Fruit fly (Drosophila melanogaster) whole organism, embryonic: ENCODE measurements around the gene CG9667.

Experiments
- ATbp ChIP-seq: fragments of 200-800 bp; sonication (Bioruptor generic); optimal IDR thresholded peaks from 2 replicates; lab custom pipeline; 2017; ENCODE audit warnings: missing biosample characterization, mild to moderate bottlenecking, missing genetic modification characterization, missing genetic modification reagents
- Asciz ChIP-seq: fragments of 200-800 bp; sonication (Bioruptor generic); optimal IDR thresholded peaks from 2 replicates; lab custom pipeline; 2017; ENCODE audit warnings: missing biosample characterization, mild to moderate bottlenecking, missing genetic modification characterization, missing genetic modification reagents
- CG13123 ChIP-seq: fragments of 200-800 bp; sonication (Bioruptor generic); optimal IDR thresholded peaks from 2 replicates; lab custom pipeline; 2016; ENCODE audit warnings: missing biosample characterization, missing genetic modification characterization
- CG14014 ChIP-seq: fragments of 200-800 bp; sonication (Bioruptor generic); IDR thresholded peaks from 2 replicates; pipeline ENCODE4 v1.3.6; 2022; ENCODE audit warnings: missing biosample characterization, missing genetic modification characterization
- CG15269 ChIP-seq: fragments of 200-800 bp; sonication (Bioruptor generic); optimal IDR thresholded peaks from 2 replicates; lab custom pipeline; 2018; ENCODE audit warnings: missing biosample characterization, mild to moderate bottlenecking, missing genetic modification characterization, moderate library complexity
- CG15514 ChIP-seq: fragments of 200-800 bp; sonication (Bioruptor generic); optimal IDR thresholded peaks from 3 replicates; lab custom pipeline; 2017; ENCODE audit warnings: missing biosample characterization, missing genetic modification characterization, mild to moderate bottlenecking, moderate library complexity, missing genetic modification reagents
- CG15601 ChIP-seq: fragments of 200-800 bp; sonication (Bioruptor generic); optimal IDR thresholded peaks from 3 replicates; lab custom pipeline; 2019; ENCODE audit warnings: missing biosample characterization, mild to moderate bottlenecking, missing genetic modification characterization, moderate library complexity
- CG1603 ChIP-seq: fragments of 200-800 bp; sonication (Bioruptor generic); optimal IDR thresholded peaks from 2 replicates; lab custom pipeline; 2019; ENCODE audit warnings: missing biosample characterization, mild to moderate bottlenecking, missing genetic modification characterization, moderate library complexity
- CG1647 ChIP-seq: fragments of 200-800 bp; sonication (Bioruptor generic); optimal IDR thresholded peaks from 3 replicates; lab custom pipeline; 2016; ENCODE audit warnings: missing biosample characterization, missing genetic modification characterization
- CG16813 ChIP-seq: fragments of 200-800 bp; sonication (Bioruptor generic); IDR thresholded peaks from 3 replicates; pipeline ENCODE4 v1.3.6; 2022; ENCODE audit warnings: missing biosample characterization, missing genetic modification characterization; ENCODE audit not compliant: partially characterized antibody
- CG1792 ChIP-seq: fragments of 200-800 bp; sonication (Bioruptor generic); optimal IDR thresholded peaks from 2 replicates; lab custom pipeline; 2016; ENCODE audit warnings: missing biosample characterization, missing genetic modification characterization
- CG18599 ChIP-seq: fragments of 200-800 bp; sonication (Bioruptor generic); optimal IDR thresholded peaks from 3 replicates; lab custom pipeline; 2017; ENCODE audit warnings: missing biosample characterization, missing genetic modification characterization, mild to moderate bottlenecking, moderate library complexity, missing genetic modification reagents
- CG3065 ChIP-seq: fragments of 200-800 bp; sonication (Bioruptor generic); optimal IDR thresholded peaks from 2 replicates; lab custom pipeline; 2016; ENCODE audit warnings: missing biosample characterization, missing genetic modification characterization
- CG31365 ChIP-seq: fragments of 200-800 bp; sonication (Bioruptor generic); optimal IDR thresholded peaks from 2 replicates; lab custom pipeline; 2018; ENCODE audit warnings: missing biosample characterization, mild to moderate bottlenecking, missing genetic modification characterization
- CG32532 ChIP-seq: fragments of 200-800 bp; sonication (Bioruptor generic); IDR thresholded peaks from 2 replicates; pipeline ENCODE4 v1.3.6; 2022; ENCODE audit warnings: missing biosample characterization, missing genetic modification characterization
- CG32767 ChIP-seq: fragments of 200-800 bp; sonication (Bioruptor generic); IDR thresholded peaks from 2 replicates; pipeline ENCODE4 v1.3.6; 2022; ENCODE audit warnings: missing biosample characterization, missing genetic modification characterization
- CG33557 ChIP-seq: fragments of 200-800 bp; sonication (Bioruptor generic); optimal IDR thresholded peaks from 2 replicates; lab custom pipeline; 2019; ENCODE audit warnings: missing biosample characterization, mild to moderate bottlenecking, missing genetic modification characterization, moderate library complexity
- CG4328 ChIP-seq: fragments of 200-800 bp; sonication (Bioruptor generic); optimal IDR thresholded peaks from 3 replicates; lab custom pipeline; 2017; ENCODE audit warnings: missing biosample characterization, missing genetic modification reagents, missing genetic modification characterization
- CG4730 ChIP-seq: fragments of 200-800 bp; sonication (Bioruptor generic); IDR thresholded peaks from 2 replicates; pipeline ENCODE4 v1.3.6; 2022; ENCODE audit warnings: missing biosample characterization, missing genetic modification characterization
- CG5180 ChIP-seq: fragments of 200-800 bp; sonication (Bioruptor generic); optimal IDR thresholded peaks from 3 replicates; lab custom pipeline; 2017; ENCODE audit warnings: missing biosample characterization, missing genetic modification characterization, mild to moderate bottlenecking, moderate library complexity, missing genetic modification reagents
- CG5953 ChIP-seq: fragments of 200-800 bp; sonication (Bioruptor generic); IDR thresholded peaks from 2 replicates; pipeline ENCODE4 v1.3.6; 2022; ENCODE audit warnings: missing biosample characterization, missing genetic modification characterization
- CG6683 ChIP-seq: fragments of 200-800 bp; sonication (Bioruptor generic); optimal IDR thresholded peaks from 2 replicates; lab custom pipeline; 2017; ENCODE audit warnings: missing biosample characterization, mild to moderate bottlenecking, missing genetic modification characterization, missing genetic modification reagents
- CG6765 ChIP-seq: fragments of 200-800 bp; sonication (Bioruptor generic); optimal IDR thresholded peaks from 3 replicates; lab custom pipeline; 2017; ENCODE audit warnings: missing biosample characterization, mild to moderate bottlenecking, missing genetic modification characterization
- CG6854 ChIP-seq: fragments of 200-800 bp; sonication (Bioruptor generic); optimal IDR thresholded peaks from 3 replicates; lab custom pipeline; 2017; ENCODE audit warnings: missing biosample characterization, mild to moderate bottlenecking, missing genetic modification characterization
- CG7987 ChIP-seq: fragments of 200-800 bp; sonication (Bioruptor generic); optimal IDR thresholded peaks from 2 replicates; lab custom pipeline; 2018; ENCODE audit warnings: missing biosample characterization, mild to moderate bottlenecking, missing genetic modification characterization, moderate library complexity
- CG9609 ChIP-seq: fragments of 200-800 bp; sonication (Bioruptor generic); optimal IDR thresholded peaks from 3 replicates; lab custom pipeline; 2016; ENCODE audit warnings: missing biosample characterization, missing genetic modification characterization
- CG9797 ChIP-seq: fragments of 200-800 bp; sonication (Bioruptor generic); optimal IDR thresholded peaks from 3 replicates; lab custom pipeline; 2018; ENCODE audit warnings: missing biosample characterization, mild to moderate bottlenecking, missing genetic modification characterization
- CG9876 ChIP-seq: fragments of 200-800 bp; sonication (Bioruptor generic); optimal IDR thresholded peaks from 2 replicates; lab custom pipeline; 2016; ENCODE audit warnings: missing biosample characterization, missing genetic modification characterization
- Dip2 ChIP-seq: fragments of 200-800 bp; sonication (Bioruptor generic); IDR thresholded peaks from 2 replicates; pipeline ENCODE4 v1.3.6; 2022; ENCODE audit warnings: missing biosample characterization, missing genetic modification characterization
- Dip3 ChIP-seq: fragments of 200-800 bp; sonication (Bioruptor generic); optimal IDR thresholded peaks from 3 replicates; lab custom pipeline; 2016; ENCODE audit warnings: missing biosample characterization, missing genetic modification characterization
- Hey ChIP-seq: fragments of 200-800 bp; sonication (Bioruptor generic); optimal IDR thresholded peaks from 3 replicates; lab custom pipeline; 2018; ENCODE audit warnings: missing biosample characterization, mild to moderate bottlenecking, missing genetic modification characterization
- HmgZ ChIP-seq: fragments of 200-800 bp; sonication (Bioruptor generic); optimal IDR thresholded peaks from 2 replicates; lab custom pipeline; 2018; ENCODE audit warnings: missing biosample characterization, mild to moderate bottlenecking, missing genetic modification characterization
- Hr51 ChIP-seq, 2 experiments: fragments of 200-800 bp; sonication (Bioruptor generic); optimal IDR thresholded peaks; 2 replicates in 1 of 2; 3 replicates in 1 of 2; lab custom pipeline; 2016 to 2018; ENCODE audit warnings: missing biosample characterization in 2 of 2, missing genetic modification characterization in 2 of 2, mild to moderate bottlenecking in 1 of 2, moderate library complexity in 1 of 2
- Hsf ChIP-seq: fragments of 200-800 bp; sonication (Bioruptor generic); optimal IDR thresholded peaks from 3 replicates; lab custom pipeline; 2016; ENCODE audit warnings: missing biosample characterization, missing genetic modification characterization
- Meics ChIP-seq: fragments of 200-800 bp; sonication (Bioruptor generic); optimal IDR thresholded peaks from 2 replicates; lab custom pipeline; 2017; ENCODE audit warnings: missing biosample characterization, mild to moderate bottlenecking, missing genetic modification characterization
- Vsx1 ChIP-seq: fragments of 200-800 bp; sonication (Bioruptor generic); optimal IDR thresholded peaks from 2 replicates; lab custom pipeline; 2017; ENCODE audit warnings: missing biosample characterization, mild to moderate bottlenecking, missing genetic modification characterization, missing genetic modification reagents
- Xbp1 ChIP-seq: fragments of 200-800 bp; sonication (Bioruptor generic); optimal IDR thresholded peaks from 3 replicates; lab custom pipeline; 2016; ENCODE audit warnings: missing biosample characterization, mild to moderate bottlenecking, missing genetic modification characterization
- br ChIP-seq: fragments of >200 bp; optimal IDR thresholded peaks from 2 replicates; lab custom pipeline; 2017
- crol ChIP-seq: fragments of 200-800 bp; sonication (Bioruptor generic); IDR thresholded peaks from 2 replicates; pipeline ENCODE4 v1.3.6; 2022; ENCODE audit warnings: missing biosample characterization, missing genetic modification characterization
- fd3F ChIP-seq: fragments of 200-800 bp; sonication (Bioruptor generic); optimal IDR thresholded peaks from 2 replicates; lab custom pipeline; 2018; ENCODE audit warnings: missing biosample characterization, mild to moderate bottlenecking, missing genetic modification characterization, moderate library complexity
- gem ChIP-seq: fragments of 200-800 bp; sonication (Bioruptor generic); optimal IDR thresholded peaks from 2 replicates; lab custom pipeline; 2019; ENCODE audit warnings: missing biosample characterization, mild to moderate bottlenecking, missing genetic modification characterization, moderate library complexity
- gro ChIP-seq: fragments of 200-800 bp; sonication (Bioruptor generic); optimal IDR thresholded peaks from 2 replicates; lab custom pipeline; 2016; ENCODE audit warnings: missing biosample characterization, missing genetic modification characterization
- mirr ChIP-seq: fragments of 200-800 bp; sonication (Bioruptor generic); optimal IDR thresholded peaks from 3 replicates; lab custom pipeline; 2018; ENCODE audit warnings: missing biosample characterization, mild to moderate bottlenecking, missing genetic modification characterization
- otp ChIP-seq: fragments of 200-800 bp; sonication (Bioruptor generic); IDR thresholded peaks from 3 replicates; pipeline ENCODE4, ENCODE4 v1.3.6; 2022; ENCODE audit warnings: missing biosample characterization, missing genetic modification characterization
- pan ChIP-seq, 4 experiments: fragments of >200 bp in 3 of 4; fragments of 200-800 bp in 1 of 4; sonication (Bioruptor generic) in 1 of 4; optimal IDR thresholded peaks in 3 of 4; IDR thresholded peaks in 1 of 4; 2 replicates each; pipeline versions ENCODE4 v1.3.6 to Lab custom; 2017 to 2022; ENCODE audit warnings: missing biosample characterization in 2 of 4, missing genetic modification characterization in 2 of 4, mixed read lengths in 1 of 4
- pho ChIP-seq: fragments of 200-800 bp; sonication (Bioruptor generic); optimal IDR thresholded peaks from 2 replicates; lab custom pipeline; 2016; ENCODE audit warnings: missing biosample characterization, missing genetic modification characterization
- rib ChIP-seq: fragments of 200-800 bp; sonication (Bioruptor generic); IDR thresholded peaks from 2 replicates; pipeline ENCODE4 v1.3.6; 2022; ENCODE audit warnings: missing biosample characterization, missing genetic modification characterization
- schlank ChIP-seq: fragments of 200-800 bp; sonication (Bioruptor generic); optimal IDR thresholded peaks from 2 replicates; lab custom pipeline; 2018; ENCODE audit warnings: missing biosample characterization, mild to moderate bottlenecking, missing genetic modification characterization
- sug ChIP-seq: fragments of 200-800 bp; optimal IDR thresholded peaks from 2 replicates; lab custom pipeline; 2019; ENCODE audit warnings: missing biosample characterization, mild to moderate bottlenecking, missing genetic modification characterization, moderate library complexity
- twi ChIP-seq: fragments of 200-800 bp; optimal IDR thresholded peaks from 2 replicates; lab custom pipeline; 2019; ENCODE audit warnings: missing biosample characterization, mild to moderate bottlenecking, missing genetic modification characterization, moderate library complexity

CG9667 gene

dm6 chr3R:8115205-8115604, 11.0 kb downstream of the CG9667 start (continued):
- TF ChIP-seq otp (GFP tag; lab: Robert Waterston, UW): no peak
- peak; percentile 22 for TF ChIP-seq pho (GFP tag; lab: Kevin White, UChicago)
- TF ChIP-seq Hsf: no peak
- no peak for TF ChIP-seq CG9876
- TF ChIP-seq CG5953: no peak
- peak; percentile 80 for TF ChIP-seq CG6765 (GFP tag; lab: Kevin White, UChicago)
- no peak for TF ChIP-seq br (lab: Kevin White, UChicago)
- TF ChIP-seq mirr (GFP tag; lab: Kevin White, UChicago): peak; percentile 90
- TF ChIP-seq Vsx1 (GFP tag; lab: Kevin White, UChicago): peak; percentile 58
- TF ChIP-seq gro (GFP tag; lab: Kevin White, UChicago): peak; percentile 53
- no peak for TF ChIP-seq Dip2 (GFP tag; lab: Robert Waterston, UW)
- TF ChIP-seq CG15269 (tag; lab: Kevin White, UChicago): peak; percentile 2
- TF ChIP-seq rib (GFP tag; lab: Robert Waterston, UW): peak; percentile 43; the same call in 1 of the 2 replicates
- peak; percentile 56 for TF ChIP-seq HmgZ
- TF ChIP-seq CG15514 (GFP tag; lab: Kevin White, UChicago): peak; percentile 63
- TF ChIP-seq Asciz (GFP tag; lab: Kevin White, UChicago): peak; percentile 23
- TF ChIP-seq CG31365 (tag; lab: Kevin White, UChicago): peak; percentile 33
- peak; percentile 57 for TF ChIP-seq fd3F (GFP tag; lab: Kevin White, UChicago)
- peak in 1 of 2 experiments; percentile 15 for TF ChIP-seq Hr51 (GFP tag; optimal IDR thresholded peaks at IDR 0.05; lab: Kevin White, UChicago)
- TF ChIP-seq CG18599 (GFP tag; lab: Kevin White, UChicago): peak; percentile 85
- no peak for TF ChIP-seq CG13123 (GFP tag; lab: Kevin White, UChicago)
- TF ChIP-seq Xbp1: no peak
- 0 out of 2 replicates have a peak, but pooled peaks have one; percentile 17 for TF ChIP-seq CG32767
- TF ChIP-seq CG1792 (GFP tag; lab: Kevin White, UChicago): no peak
- TF ChIP-seq CG4730: no peak
- peak; percentile 21 for TF ChIP-seq CG5180
- no peak for TF ChIP-seq CG9797 (GFP tag; lab: Kevin White, UChicago)
- TF ChIP-seq CG1647 (GFP tag; lab: Kevin White, UChicago): peak; percentile 13
- TF ChIP-seq ATbp: peak; percentile 57
- TF ChIP-seq Meics (GFP tag; lab: Kevin White, UChicago): peak; percentile 54
- peak; percentile 64 for TF ChIP-seq schlank
- TF ChIP-seq CG32532 (GFP tag; lab: Robert Waterston, UW): 0 out of 2 replicates have a peak, but pooled peaks have one; percentile 26
- no peak for TF ChIP-seq CG3065 (GFP tag; lab: Kevin White, UChicago)
- peak; percentile 32 for TF ChIP-seq CG15601 (tag; lab: Kevin White, UChicago)
- TF ChIP-seq CG16813 (GFP tag; lab: Robert Waterston, UW): no peak
- TF ChIP-seq gem: peak; percentile 9
- peak; percentile 13 for TF ChIP-seq CG1603 (tag; lab: Kevin White, UChicago)
- TF ChIP-seq pan (optimal IDR thresholded peaks at IDR 0.05; lab: Kevin White, UChicago): no peak
- TF ChIP-seq pan (GFP tag; optimal IDR thresholded peaks at IDR 0.05 in 1 of 2, IDR thresholded peaks at IDR 0.05 in 1 of 2): no peak
- TF ChIP-seq CG33557 (GFP tag; lab: Kevin White, UChicago): no peak
- TF ChIP-seq CG9609 (GFP tag; lab: Kevin White, UChicago): no peak
- peak; percentile 40; the same call in 1 of the 2 replicates for TF ChIP-seq CG14014
- TF ChIP-seq crol (GFP tag; lab: Robert Waterston, UW): no peak
- peak; percentile 57 for TF ChIP-seq CG6854 (GFP tag; lab: Kevin White, UChicago)
- peak; percentile 36 for TF ChIP-seq Hey (tag; lab: Kevin White, UChicago)
- TF ChIP-seq twi (tag; lab: Kevin White, UChicago): no peak
- no peak for TF ChIP-seq CG6683
- TF ChIP-seq CG4328 (GFP tag; lab: Kevin White, UChicago): peak; percentile 26
- peak; percentile 61 for TF ChIP-seq CG7987 (GFP tag; lab: Kevin White, UChicago)
- TF ChIP-seq Dip3 (GFP tag; lab: Kevin White, UChicago): no peak
- TF ChIP-seq sug: peak; percentile 70
